Fruit fly (Drosophila melanogaster) whole organism, embryonic: ENCODE results near the gene Cpsf5.

Source experiments
- B-H2 ChIP-seq: fragments of 200-800 bp; sonication (Bioruptor generic); optimal IDR thresholded peaks from 2 replicates; lab custom pipeline; 2018; ENCODE audit warnings: missing biosample characterization, mild to moderate bottlenecking, missing genetic modification characterization
- BEAF-32 ChIP-seq: fragments of 200-800 bp; sonication (Bioruptor generic); optimal IDR thresholded peaks from 3 replicates; lab custom pipeline; 2017; ENCODE audit warnings: missing biosample characterization, missing genetic modification characterization, mild to moderate bottlenecking, moderate library complexity, missing genetic modification reagents
- CG10147 ChIP-seq: fragments of 200-800 bp; sonication (Bioruptor generic); optimal IDR thresholded peaks from 2 replicates; lab custom pipeline; 2019; ENCODE audit warnings: missing biosample characterization, mild to moderate bottlenecking, missing genetic modification characterization, moderate library complexity
- CG11398 ChIP-seq: fragments of 200-800 bp; sonication (Bioruptor generic); optimal IDR thresholded peaks from 2 replicates; lab custom pipeline; 2016; ENCODE audit warnings: missing biosample characterization, missing genetic modification characterization
- CG11723 ChIP-seq: fragments of 200-800 bp; sonication (Bioruptor generic); optimal IDR thresholded peaks from 2 replicates; lab custom pipeline; 2017; ENCODE audit warnings: missing biosample characterization, mild to moderate bottlenecking, missing genetic modification characterization
- CG12659 ChIP-seq: fragments of 200-800 bp; sonication (Bioruptor generic); optimal IDR thresholded peaks from 3 replicates; lab custom pipeline; 2017; ENCODE audit warnings: mild to moderate bottlenecking, missing biosample characterization, missing genetic modification reagents, missing genetic modification characterization
- CG13287 ChIP-seq: fragments of 200-800 bp; sonication (Bioruptor generic); IDR thresholded peaks from 2 replicates; pipeline ENCODE4 v1.3.6; 2022; ENCODE audit warnings: missing biosample characterization, missing genetic modification characterization; ENCODE audit not compliant: partially characterized antibody
- CG13296 ChIP-seq: fragments of 200-800 bp; sonication (Bioruptor generic); optimal IDR thresholded peaks from 3 replicates; lab custom pipeline; 2018; ENCODE audit warnings: missing biosample characterization, mild to moderate bottlenecking, missing genetic modification characterization
- CG13775 ChIP-seq: fragments of 200-800 bp; sonication (Bioruptor generic); optimal IDR thresholded peaks from 3 replicates; lab custom pipeline; 2017; ENCODE audit warnings: missing biosample characterization, mild to moderate bottlenecking, missing genetic modification characterization
- CG17361 ChIP-seq: fragments of 200-800 bp; sonication (Bioruptor generic); IDR thresholded peaks from 3 replicates; pipeline ENCODE4 v1.3.6; 2022; ENCODE audit warnings: missing biosample characterization, missing genetic modification characterization
- CG18011 ChIP-seq: fragments of 200-800 bp; sonication (Bioruptor generic); optimal IDR thresholded peaks from 2 replicates; lab custom pipeline; 2017; ENCODE audit warnings: missing biosample characterization, missing genetic modification characterization, mild to moderate bottlenecking, moderate library complexity, missing genotype
- CG31388 ChIP-seq: fragments of 200-800 bp; sonication (Bioruptor generic); optimal IDR thresholded peaks from 2 replicates; lab custom pipeline; 2016; ENCODE audit warnings: missing biosample characterization, missing genetic modification characterization
- CG4730 ChIP-seq: fragments of 200-800 bp; sonication (Bioruptor generic); IDR thresholded peaks from 2 replicates; pipeline ENCODE4 v1.3.6; 2022; ENCODE audit warnings: missing biosample characterization, missing genetic modification characterization
- CG5180 ChIP-seq: fragments of 200-800 bp; sonication (Bioruptor generic); optimal IDR thresholded peaks from 3 replicates; lab custom pipeline; 2017; ENCODE audit warnings: missing biosample characterization, missing genetic modification characterization, mild to moderate bottlenecking, moderate library complexity, missing genetic modification reagents
- CG6854 ChIP-seq: fragments of 200-800 bp; sonication (Bioruptor generic); optimal IDR thresholded peaks from 3 replicates; lab custom pipeline; 2017; ENCODE audit warnings: missing biosample characterization, mild to moderate bottlenecking, missing genetic modification characterization
- CG7963 ChIP-seq: fragments of 200-800 bp; sonication (Bioruptor generic); IDR thresholded peaks from 3 replicates; pipeline ENCODE4 v1.3.6; 2022; ENCODE audit warnings: missing biosample characterization, missing genetic modification characterization; ENCODE audit not compliant: partially characterized antibody
- CG8765 ChIP-seq: fragments of 200-800 bp; sonication (Bioruptor generic); IDR thresholded peaks from 2 replicates; pipeline ENCODE4 v1.3.6; 2022; ENCODE audit warnings: missing biosample characterization, missing genetic modification characterization
- CG9437 ChIP-seq: fragments of 200-800 bp; sonication (Bioruptor generic); optimal IDR thresholded peaks from 2 replicates; lab custom pipeline; 2018; ENCODE audit warnings: missing biosample characterization, mild to moderate bottlenecking, missing genetic modification characterization
- Doc3 ChIP-seq: fragments of 200-800 bp; sonication (Bioruptor generic); IDR thresholded peaks from 3 replicates; pipeline ENCODE4 v1.3.6; 2022; ENCODE audit warnings: missing biosample characterization, missing genetic modification characterization; ENCODE audit not compliant: partially characterized antibody
- Ets65A ChIP-seq: fragments of 200-800 bp; sonication (Bioruptor generic); peaks from one replicate; lab custom pipeline; 2016; ENCODE audit warnings: missing biosample characterization, missing genetic modification characterization
- HmgD ChIP-seq: fragments of 200-800 bp; sonication (Bioruptor generic); optimal IDR thresholded peaks from 3 replicates; lab custom pipeline; 2016; ENCODE audit warnings: missing biosample characterization, missing genetic modification characterization
- Hr78 ChIP-seq, 2 experiments: fragments of 200-800 bp in 1 of 2; fragments of >200 bp in 1 of 2; sonication (Bioruptor generic) in 1 of 2; optimal IDR thresholded peaks; 2 replicates each; lab custom pipeline; 2017 to 2019; ENCODE audit warnings: missing biosample characterization in 2 of 2, missing genetic modification characterization in 2 of 2, mild to moderate bottlenecking in 1 of 2, moderate library complexity in 1 of 2
- NC2α ChIP-seq: fragments of 200-800 bp; sonication (Bioruptor generic); optimal IDR thresholded peaks from 2 replicates; lab custom pipeline; 2016; ENCODE audit warnings: missing biosample characterization, missing genetic modification characterization
- NFAT ChIP-seq: fragments of 200-800 bp; sonication (Bioruptor generic); IDR thresholded peaks from 2 replicates; pipeline ENCODE4 v1.3.6; 2022; ENCODE audit warnings: missing biosample characterization, missing genetic modification characterization
- Optix ChIP-seq: fragments of 200-800 bp; sonication (Bioruptor generic); IDR thresholded peaks from 3 replicates; pipeline ENCODE4 v1.3.6; 2022; ENCODE audit warnings: missing biosample characterization, missing genetic modification characterization
- Side ChIP-seq: fragments of 200-800 bp; sonication (Bioruptor generic); optimal IDR thresholded peaks from 2 replicates; lab custom pipeline; 2016; ENCODE audit warnings: missing biosample characterization, missing genetic modification characterization
- Stat92E ChIP-seq, 3 experiments: fragments of >200 bp in 2 of 3; fragments of 200-800 bp in 1 of 3; sonication (Bioruptor generic) in 1 of 3; optimal IDR thresholded peaks; 2 replicates each; lab custom pipeline; 2017 to 2019; ENCODE audit warnings: missing biosample characterization in 3 of 3, missing genetic modification characterization in 3 of 3, mild to moderate bottlenecking in 1 of 3, moderate library complexity in 1 of 3
- Trl ChIP-seq, 3 experiments: fragments of >200 bp in 2 of 3; fragments of 200-800 bp in 1 of 3; sonication (Bioruptor generic) in 1 of 3; optimal IDR thresholded peaks; 2 replicates in 1 of 3; 3 replicates in 2 of 3; lab custom pipeline; 2016 to 2017; ENCODE audit warnings: missing biosample characterization in 1 of 3, missing genetic modification characterization in 1 of 3
- bowl ChIP-seq: fragments of 200-800 bp; sonication (Bioruptor generic); IDR thresholded peaks from 2 replicates; pipeline ENCODE4 v1.3.6; 2022; ENCODE audit warnings: missing biosample characterization, missing genetic modification characterization
- cas ChIP-seq: fragments of 200-800 bp; sonication (Bioruptor generic); IDR thresholded peaks from 2 replicates; pipeline ENCODE4 v1.3.6; 2022; ENCODE audit warnings: missing biosample characterization, missing genetic modification characterization
- chif ChIP-seq, 2 experiments: fragments of 200-800 bp; sonication (Bioruptor generic); optimal IDR thresholded peaks; 3 replicates each; lab custom pipeline; 2016; ENCODE audit warnings: missing biosample characterization in 2 of 2, missing genetic modification characterization in 2 of 2
- ci ChIP-seq: fragments of 200-800 bp; sonication (Bioruptor generic); IDR thresholded peaks from 3 replicates; pipeline ENCODE4 v1.3.6; 2022; ENCODE audit warnings: missing biosample characterization, missing genetic modification characterization
- fd64A ChIP-seq: fragments of 200-800 bp; sonication (Bioruptor generic); optimal IDR thresholded peaks from 3 replicates; lab custom pipeline; 2018; ENCODE audit warnings: missing biosample characterization, mild to moderate bottlenecking, missing genetic modification characterization
- gce ChIP-seq: fragments of 200-800 bp; sonication (Bioruptor generic); IDR thresholded peaks from 3 replicates; pipeline ENCODE4 v1.3.6; 2022; ENCODE audit warnings: missing biosample characterization, missing genetic modification characterization
- gt ChIP-seq: fragments of 200-800 bp; sonication (Bioruptor generic); IDR thresholded peaks from 2 replicates; pipeline ENCODE4 v1.3.6; 2022; ENCODE audit warnings: missing biosample characterization, missing genetic modification characterization
- h ChIP-seq: fragments of >200 bp; optimal IDR thresholded peaks from 2 replicates; lab custom pipeline; 2017
- hb ChIP-seq: fragments of 200-800 bp; sonication (Bioruptor generic); IDR thresholded peaks from 3 replicates; pipeline ENCODE4 v1.3.6; 2022; ENCODE audit warnings: missing biosample characterization, missing genetic modification characterization; ENCODE audit not compliant: partially characterized antibody
- lola ChIP-seq, 3 experiments: fragments of >200 bp in 2 of 3; fragments of 200-800 bp in 1 of 3; sonication (Bioruptor generic) in 1 of 3; optimal IDR thresholded peaks; 2 replicates each; lab custom pipeline; 2017 to 2019; ENCODE audit warnings: missing biosample characterization in 3 of 3, missing genetic modification characterization in 3 of 3, mild to moderate bottlenecking in 1 of 3, moderate library complexity in 1 of 3
- lov ChIP-seq, 2 experiments: fragments of 200-800 bp in 1 of 2; fragments of >200 bp in 1 of 2; sonication (Bioruptor generic) in 1 of 2; IDR thresholded peaks in 1 of 2; optimal IDR thresholded peaks in 1 of 2; 2 replicates in 1 of 2; 3 replicates in 1 of 2; pipeline versions ENCODE4 v1.3.6 to Lab custom; 2017 to 2022; ENCODE audit warnings: missing biosample characterization in 1 of 2, missing genetic modification characterization in 1 of 2
- mam ChIP-seq: fragments of 200-800 bp; sonication (Bioruptor generic); optimal IDR thresholded peaks from 3 replicates; lab custom pipeline; 2016; ENCODE audit warnings: missing biosample characterization, missing genetic modification characterization
- nmo ChIP-seq: fragments of 200-800 bp; sonication (Bioruptor generic); optimal IDR thresholded peaks from 2 replicates; lab custom pipeline; 2018; ENCODE audit warnings: missing biosample characterization, mild to moderate bottlenecking, missing genetic modification characterization, moderate library complexity
- repo ChIP-seq: fragments of 200-800 bp; sonication (Bioruptor generic); optimal IDR thresholded peaks from 2 replicates; lab custom pipeline; 2016; ENCODE audit warnings: missing biosample characterization, missing genetic modification characterization
- schlank ChIP-seq: fragments of 200-800 bp; sonication (Bioruptor generic); optimal IDR thresholded peaks from 2 replicates; lab custom pipeline; 2018; ENCODE audit warnings: missing biosample characterization, mild to moderate bottlenecking, missing genetic modification characterization
- seq ChIP-seq: fragments of 200-800 bp; sonication (Bioruptor generic); IDR thresholded peaks from 2 replicates; pipeline ENCODE4 v1.3.6; 2022; ENCODE audit warnings: missing biosample characterization, missing genetic modification characterization
- sisA ChIP-seq: fragments of 200-800 bp; sonication (Bioruptor generic); IDR thresholded peaks from 2 replicates; pipeline ENCODE4 v1.3.6; 2022; ENCODE audit warnings: missing biosample characterization, missing genetic modification characterization
- sob ChIP-seq: fragments of 200-800 bp; sonication (Bioruptor generic); IDR thresholded peaks from 2 replicates; pipeline ENCODE4 v1.3.6; 2022; ENCODE audit warnings: missing biosample characterization, missing genetic modification characterization
- toy ChIP-seq: fragments of 200-800 bp; sonication (Bioruptor generic); IDR thresholded peaks from 2 replicates; pipeline ENCODE4 v1.3.6; 2022; ENCODE audit warnings: missing biosample characterization, missing genetic modification characterization
- tx ChIP-seq: fragments of 200-800 bp; sonication (Bioruptor generic); optimal IDR thresholded peaks from 2 replicates; lab custom pipeline; 2016; ENCODE audit warnings: missing biosample characterization, missing genetic modification characterization
- zfh1 ChIP-seq: fragments of 200-800 bp; sonication (Bioruptor generic); IDR thresholded peaks from 3 replicates; pipeline ENCODE4 v1.3.6; 2022; ENCODE audit warnings: missing biosample characterization, missing genetic modification characterization

Gene Cpsf5

dm6 chr3L:9441907-9442479 lies 31.2 kb downstream of the Cpsf5 start, which contains the start of the genes Bet3 and Nf-YA (continued):
- TF ChIP-seq B-H2 (GFP tag; lab: Kevin White, UChicago), result peak; percentile 69
- TF ChIP-seq CG12659 (GFP tag; lab: Kevin White, UChicago), result peak; percentile 65
- peak; percentile 8 for TF ChIP-seq Side (GFP tag; lab: Kevin White, UChicago)
- no peak for TF ChIP-seq toy
- TF ChIP-seq CG10147 (GFP tag; lab: Kevin White, UChicago), result no peak
- no peak for TF ChIP-seq CG11723 (GFP tag; lab: Kevin White, UChicago)
- TF ChIP-seq chif (GFP tag; optimal IDR thresholded peaks at IDR 0.05; lab: Kevin White, UChicago), result peak; percentile 10 to 57
- TF ChIP-seq HmgD (GFP tag; lab: Kevin White, UChicago), result peak; percentile 67
- no peak for TF ChIP-seq CG18011 (GFP tag; lab: Kevin White, UChicago)
- TF ChIP-seq bowl, result no peak
- TF ChIP-seq Optix (GFP tag; lab: Robert Waterston, UW), result peak; percentile 11; the same call in 1 of the 3 replicates
- no peak for TF ChIP-seq CG9437
- peak; percentile 90 for TF ChIP-seq BEAF-32 (GFP tag; lab: Kevin White, UChicago)
- no peak for TF ChIP-seq cas (GFP tag; lab: Robert Waterston, UW)
- TF ChIP-seq fd64A (GFP tag; lab: Kevin White, UChicago), result no peak
- peak; percentile 62 for TF ChIP-seq sob (GFP tag; lab: Robert Waterston, UW)
- TF ChIP-seq NC2α (GFP tag; lab: Kevin White, UChicago), result no peak
- TF ChIP-seq CG8765, result no peak
- TF ChIP-seq CG13775 (GFP tag; lab: Kevin White, UChicago), result peak; percentile 49
- TF ChIP-seq Stat92E (GFP tag; optimal IDR thresholded peaks at IDR 0.05; lab: Kevin White, UChicago), result no peak
- no peak for TF ChIP-seq Hr78 (GFP tag; optimal IDR thresholded peaks at IDR 0.05; lab: Kevin White, UChicago)
- TF ChIP-seq CG13296, result peak; percentile 0
- TF ChIP-seq lov (optimal IDR thresholded peaks at IDR 0.05; lab: Kevin White, UChicago), result no peak
- 0 out of 3 replicates have a peak, but pooled peaks have one; percentile 24 for TF ChIP-seq lov (GFP tag; IDR thresholded peaks at IDR 0.05; lab: Robert Waterston, UW)
- no peak for TF ChIP-seq gt (GFP tag; lab: Robert Waterston, UW)
- TF ChIP-seq gce (GFP tag; lab: Robert Waterston, UW), result no peak
- no peak; the same call in 2 of the 3 replicates for TF ChIP-seq zfh1 (GFP tag; lab: Robert Waterston, UW)
- peak; percentile 88 for TF ChIP-seq NFAT
- TF ChIP-seq CG5180 (GFP tag; lab: Kevin White, UChicago), result no peak
- TF ChIP-seq CG7963 (GFP tag; lab: Robert Waterston, UW), result peak; percentile 72; the same call in 2 of the 3 replicates
- peak; percentile 71 for TF ChIP-seq sisA (GFP tag; lab: Robert Waterston, UW)
- no peak; the same call in 1 of the 3 replicates for TF ChIP-seq ci (GFP tag; lab: Robert Waterston, UW)
- TF ChIP-seq CG31388 (GFP tag; lab: Kevin White, UChicago), result peak; percentile 39
- TF ChIP-seq h (lab: Kevin White, UChicago), result no peak
- peak; percentile 26 for TF ChIP-seq tx (GFP tag; lab: Kevin White, UChicago)
- TF ChIP-seq Ets65A, result peak; percentile 97
- no peak for TF ChIP-seq CG11398 (GFP tag; lab: Kevin White, UChicago)
- TF ChIP-seq seq (GFP tag; lab: Robert Waterston, UW), result no peak
- no peak for TF ChIP-seq repo (GFP tag; lab: Kevin White, UChicago)
- 0 out of 2 replicates have a peak, but pooled peaks have one; percentile 19 for TF ChIP-seq CG4730 (GFP tag; lab: Robert Waterston, UW)
- peak; percentile 88 for TF ChIP-seq CG13287 (GFP tag; lab: Robert Waterston, UW)
- peak; percentile 48 for TF ChIP-seq CG17361 (GFP tag; lab: Robert Waterston, UW)
- peak; percentile 80 for TF ChIP-seq Doc3 (GFP tag; lab: Robert Waterston, UW)
- TF ChIP-seq schlank (tag; lab: Kevin White, UChicago), result no peak
- peak in 1 of 3 experiments; percentile 9 for TF ChIP-seq lola (GFP tag; optimal IDR thresholded peaks at IDR 0.05; lab: Kevin White, UChicago)
- peak; percentile 90 for TF ChIP-seq mam (GFP tag; lab: Kevin White, UChicago)
- peak; percentile 84 for TF ChIP-seq hb (GFP tag; lab: Robert Waterston, UW)
- no peak for TF ChIP-seq CG6854 (GFP tag; lab: Kevin White, UChicago)
- peak; percentile 68 for TF ChIP-seq nmo (GFP tag; lab: Kevin White, UChicago)
- TF ChIP-seq Trl (optimal IDR thresholded peaks at IDR 0.05; lab: Kevin White, UChicago), result no peak
- TF ChIP-seq Trl (GFP tag; optimal IDR thresholded peaks at IDR 0.05; lab: Kevin White, UChicago), result peak; percentile 39
